Fruit fly (Drosophila melanogaster) whole organism, embryonic: ENCODE measurements around the gene dls.

ENCODE experiments used
- Atf-2 ChIP-seq: fragments of 200-800 bp; sonication (Bioruptor generic); optimal IDR thresholded peaks from 2 replicates; lab custom pipeline; 2016; ENCODE audit warnings: missing biosample characterization, missing genetic modification characterization
- Bgb ChIP-seq: fragments of 200-800 bp; sonication (Bioruptor generic); IDR thresholded peaks from 2 replicates; pipeline ENCODE4 v1.3.6; 2022; ENCODE audit warnings: missing biosample characterization, missing genetic modification characterization; ENCODE audit not compliant: partially characterized antibody
- CG10431 ChIP-seq: fragments of 200-800 bp; sonication (Bioruptor generic); optimal IDR thresholded peaks from 3 replicates; lab custom pipeline; 2018; ENCODE audit warnings: missing biosample characterization, mild to moderate bottlenecking, missing genetic modification characterization
- CG10565 ChIP-seq: fragments of 200-800 bp; sonication (Bioruptor generic); optimal IDR thresholded peaks from 3 replicates; lab custom pipeline; 2016; ENCODE audit warnings: missing biosample characterization, mild to moderate bottlenecking, missing genetic modification characterization
- CG10959 ChIP-seq: fragments of 200-800 bp; sonication (Bioruptor generic); IDR thresholded peaks from 2 replicates; pipeline ENCODE4 v1.3.6; 2022; ENCODE audit warnings: missing biosample characterization, missing genetic modification characterization
- CG11695 ChIP-seq: fragments of 200-800 bp; sonication (Bioruptor generic); IDR thresholded peaks from 3 replicates; pipeline ENCODE4 v1.3.6; 2022; ENCODE audit warnings: missing biosample characterization, missing genetic modification characterization
- CG12104 ChIP-seq: fragments of 200-800 bp; sonication (Bioruptor generic); optimal IDR thresholded peaks from 3 replicates; lab custom pipeline; 2016; ENCODE audit warnings: missing biosample characterization, missing genetic modification characterization
- CG14710 ChIP-seq: fragments of 200-800 bp; sonication (Bioruptor generic); optimal IDR thresholded peaks from 3 replicates; lab custom pipeline; 2019; ENCODE audit warnings: missing biosample characterization, mild to moderate bottlenecking, missing genetic modification characterization, moderate library complexity
- CG15601 ChIP-seq: fragments of 200-800 bp; sonication (Bioruptor generic); optimal IDR thresholded peaks from 3 replicates; lab custom pipeline; 2019; ENCODE audit warnings: missing biosample characterization, mild to moderate bottlenecking, missing genetic modification characterization, moderate library complexity
- CG1602 ChIP-seq: fragments of 200-800 bp; sonication (Bioruptor generic); optimal IDR thresholded peaks from 3 replicates; lab custom pipeline; 2016; ENCODE audit warnings: missing biosample characterization, missing genetic modification characterization
- CG1603 ChIP-seq: fragments of 200-800 bp; sonication (Bioruptor generic); optimal IDR thresholded peaks from 2 replicates; lab custom pipeline; 2019; ENCODE audit warnings: missing biosample characterization, mild to moderate bottlenecking, missing genetic modification characterization, moderate library complexity
- CG2875 ChIP-seq: fragments of 200-800 bp; sonication (Bioruptor generic); optimal IDR thresholded peaks from 2 replicates; lab custom pipeline; 2017; ENCODE audit warnings: missing biosample characterization, mild to moderate bottlenecking, missing genetic modification characterization, missing genetic modification reagents
- CG32532 ChIP-seq: fragments of 200-800 bp; sonication (Bioruptor generic); IDR thresholded peaks from 2 replicates; pipeline ENCODE4 v1.3.6; 2022; ENCODE audit warnings: missing biosample characterization, missing genetic modification characterization
- CG34224 ChIP-seq: fragments of 200-800 bp; sonication (Bioruptor generic); IDR thresholded peaks from 3 replicates; pipeline ENCODE4 v1.3.6; 2022; ENCODE audit warnings: missing biosample characterization, missing genetic modification characterization; ENCODE audit not compliant: partially characterized antibody
- CG3995 ChIP-seq: fragments of 200-800 bp; sonication (Bioruptor generic); optimal IDR thresholded peaks from 3 replicates; lab custom pipeline; 2016; ENCODE audit warnings: missing biosample characterization, missing genetic modification characterization
- CG6689 ChIP-seq: fragments of 200-800 bp; sonication (Bioruptor generic); IDR thresholded peaks from 2 replicates; pipeline ENCODE4 v1.3.6; 2022; ENCODE audit warnings: missing biosample characterization, missing genetic modification characterization
- CG7556 ChIP-seq: fragments of 200-800 bp; sonication (Bioruptor generic); optimal IDR thresholded peaks from 2 replicates; lab custom pipeline; 2017; ENCODE audit warnings: missing biosample characterization, mild to moderate bottlenecking, missing genetic modification characterization
- CG7839 ChIP-seq: fragments of 200-800 bp; sonication (Bioruptor generic); optimal IDR thresholded peaks from 3 replicates; lab custom pipeline; 2018; ENCODE audit warnings: missing biosample characterization, mild to moderate bottlenecking, missing genetic modification characterization, moderate library complexity
- CG8478 ChIP-seq: fragments of >200 bp; optimal IDR thresholded peaks from 2 replicates; lab custom pipeline; 2018
- CG8944 ChIP-seq: fragments of 200-800 bp; sonication (Bioruptor generic); optimal IDR thresholded peaks from 3 replicates; lab custom pipeline; 2016; ENCODE audit warnings: missing biosample characterization, missing genetic modification characterization
- CG9797 ChIP-seq: fragments of 200-800 bp; sonication (Bioruptor generic); optimal IDR thresholded peaks from 3 replicates; lab custom pipeline; 2018; ENCODE audit warnings: missing biosample characterization, mild to moderate bottlenecking, missing genetic modification characterization
- CG9817 ChIP-seq: fragments of 200-800 bp; sonication (Bioruptor generic); optimal IDR thresholded peaks from 2 replicates; lab custom pipeline; 2018; ENCODE audit warnings: missing biosample characterization, mild to moderate bottlenecking, missing genetic modification characterization, moderate library complexity
- CTCF ChIP-seq: fragments of 200-800 bp; sonication (Bioruptor generic); optimal IDR thresholded peaks from 2 replicates; lab custom pipeline; 2017; ENCODE audit warnings: missing biosample characterization, mild to moderate bottlenecking, missing genetic modification characterization, moderate library complexity
- Drgx ChIP-seq: fragments of 200-800 bp; sonication (Bioruptor generic); IDR thresholded peaks from 2 replicates; pipeline ENCODE4 v1.3.6; 2022; ENCODE audit warnings: missing biosample characterization, missing genetic modification characterization
- Eip74EF ChIP-seq, 2 experiments: fragments of 200-800 bp in 1 of 2; fragments of >200 bp in 1 of 2; sonication (Bioruptor generic) in 1 of 2; optimal IDR thresholded peaks; 2 replicates each; lab custom pipeline; 2017 to 2019; ENCODE audit warnings: missing biosample characterization in 2 of 2, missing genetic modification characterization in 2 of 2, mild to moderate bottlenecking in 1 of 2, moderate library complexity in 1 of 2
- Hr3 ChIP-seq: fragments of 200-800 bp; sonication (Bioruptor generic); optimal IDR thresholded peaks from 3 replicates; lab custom pipeline; 2016; ENCODE audit warnings: missing biosample characterization, missing genetic modification characterization
- Kr ChIP-seq: fragments of 200-800 bp; sonication (Bioruptor generic); optimal IDR thresholded peaks from 2 replicates; lab custom pipeline; 2017; ENCODE audit warnings: missing biosample characterization, mild to moderate bottlenecking, missing genetic modification characterization
- Lim3 ChIP-seq: fragments of 200-800 bp; sonication (Bioruptor generic); IDR thresholded peaks from 2 replicates; pipeline ENCODE4 v1.3.6; 2022; ENCODE audit warnings: missing biosample characterization, missing genetic modification characterization
- Lpt ChIP-seq: fragments of >200 bp; optimal IDR thresholded peaks from 2 replicates; lab custom pipeline; 2018; ENCODE audit warnings: missing biosample characterization, missing genetic modification characterization
- MBD-R2 ChIP-seq: fragments of 200-800 bp; sonication (Bioruptor generic); IDR thresholded peaks from 2 replicates; pipeline ENCODE4 v1.3.6; 2022; ENCODE audit warnings: missing biosample characterization, missing genetic modification characterization
- Med ChIP-seq: fragments of 200-800 bp; sonication (Bioruptor generic); peaks from one replicate; lab custom pipeline; 2016; ENCODE audit warnings: missing biosample characterization, missing genetic modification characterization, mild to moderate bottlenecking, inconsistent platforms, moderate library complexity
- Nf-YB ChIP-seq: fragments of 200-800 bp; sonication (Bioruptor generic); optimal IDR thresholded peaks from 3 replicates; lab custom pipeline; 2019; ENCODE audit warnings: missing biosample characterization, mild to moderate bottlenecking, missing genetic modification characterization, moderate library complexity
- Optix ChIP-seq: fragments of 200-800 bp; sonication (Bioruptor generic); IDR thresholded peaks from 3 replicates; pipeline ENCODE4 v1.3.6; 2022; ENCODE audit warnings: missing biosample characterization, missing genetic modification characterization
- Rfx ChIP-seq: fragments of 200-800 bp; sonication (Bioruptor generic); IDR thresholded peaks from 2 replicates; pipeline ENCODE4 v1.3.6; 2022; ENCODE audit warnings: missing biosample characterization, missing genetic modification characterization
- Sox102F ChIP-seq: fragments of 200-800 bp; sonication (Bioruptor generic); optimal IDR thresholded peaks from 2 replicates; lab custom pipeline; 2018; ENCODE audit warnings: missing biosample characterization, mild to moderate bottlenecking, missing genetic modification characterization, moderate library complexity
- ato ChIP-seq: fragments of 200-800 bp; sonication (Bioruptor generic); IDR thresholded peaks from 2 replicates; pipeline ENCODE4 v1.3.6; 2022; ENCODE audit warnings: missing biosample characterization, missing genetic modification characterization; ENCODE audit not compliant: partially characterized antibody
- cad ChIP-seq: fragments of >200 bp; optimal IDR thresholded peaks from 2 replicates; lab custom pipeline; 2017; ENCODE audit warnings: missing biosample characterization, missing genetic modification characterization
- cas ChIP-seq: fragments of 200-800 bp; sonication (Bioruptor generic); IDR thresholded peaks from 2 replicates; pipeline ENCODE4 v1.3.6; 2022; ENCODE audit warnings: missing biosample characterization, missing genetic modification characterization
- dati ChIP-seq: fragments of 200-800 bp; sonication (Bioruptor generic); IDR thresholded peaks from 2 replicates; pipeline ENCODE4 v1.3.6; 2022; ENCODE audit warnings: missing biosample characterization, missing genetic modification characterization
- emc ChIP-seq: fragments of 200-800 bp; sonication (Bioruptor generic); optimal IDR thresholded peaks from 2 replicates; lab custom pipeline; 2016; ENCODE audit warnings: missing biosample characterization, missing genetic modification characterization
- grn ChIP-seq: fragments of 200-800 bp; sonication (Bioruptor generic); optimal IDR thresholded peaks from 3 replicates; lab custom pipeline; 2017; ENCODE audit warnings: missing biosample characterization, missing genetic modification characterization
- gro ChIP-seq: fragments of 200-800 bp; sonication (Bioruptor generic); optimal IDR thresholded peaks from 2 replicates; lab custom pipeline; 2016; ENCODE audit warnings: missing biosample characterization, missing genetic modification characterization
- lov ChIP-seq, 2 experiments: fragments of 200-800 bp in 1 of 2; fragments of >200 bp in 1 of 2; sonication (Bioruptor generic) in 1 of 2; IDR thresholded peaks in 1 of 2; optimal IDR thresholded peaks in 1 of 2; 2 replicates in 1 of 2; 3 replicates in 1 of 2; pipeline versions ENCODE4 v1.3.6 to Lab custom; 2017 to 2022; ENCODE audit warnings: missing biosample characterization in 1 of 2, missing genetic modification characterization in 1 of 2
- ro ChIP-seq: fragments of 200-800 bp; sonication (Bioruptor generic); IDR thresholded peaks from 2 replicates; pipeline ENCODE4 v1.3.6; 2022; ENCODE audit warnings: missing biosample characterization, missing genetic modification characterization
- salm ChIP-seq: fragments of 200-800 bp; sonication (Bioruptor generic); optimal IDR thresholded peaks from 2 replicates; lab custom pipeline; 2018; ENCODE audit warnings: missing biosample characterization, mild to moderate bottlenecking, missing genetic modification characterization
- sens ChIP-seq: fragments of 200-800 bp; sonication (Bioruptor generic); peaks from one replicate; lab custom pipeline; 2016; ENCODE audit warnings: missing biosample characterization, missing genetic modification characterization
- stc ChIP-seq: fragments of 200-800 bp; sonication (Bioruptor generic); IDR thresholded peaks from 2 replicates; pipeline ENCODE4 v1.3.6; 2022; ENCODE audit warnings: missing biosample characterization, missing genetic modification characterization
- sug ChIP-seq: fragments of 200-800 bp; optimal IDR thresholded peaks from 2 replicates; lab custom pipeline; 2019; ENCODE audit warnings: missing biosample characterization, mild to moderate bottlenecking, missing genetic modification characterization, moderate library complexity
- tna ChIP-seq: fragments of 200-800 bp; sonication (Bioruptor generic); IDR thresholded peaks from 2 replicates; pipeline ENCODE4 v1.3.6; 2022; ENCODE audit warnings: missing biosample characterization, missing genetic modification characterization; ENCODE audit not compliant: partially characterized antibody
- unpg ChIP-seq: fragments of 200-800 bp; sonication (Bioruptor generic); optimal IDR thresholded peaks from 3 replicates; lab custom pipeline; 2018; ENCODE audit warnings: missing biosample characterization, mild to moderate bottlenecking, missing genetic modification characterization, moderate library complexity

dls gene

DNA sequence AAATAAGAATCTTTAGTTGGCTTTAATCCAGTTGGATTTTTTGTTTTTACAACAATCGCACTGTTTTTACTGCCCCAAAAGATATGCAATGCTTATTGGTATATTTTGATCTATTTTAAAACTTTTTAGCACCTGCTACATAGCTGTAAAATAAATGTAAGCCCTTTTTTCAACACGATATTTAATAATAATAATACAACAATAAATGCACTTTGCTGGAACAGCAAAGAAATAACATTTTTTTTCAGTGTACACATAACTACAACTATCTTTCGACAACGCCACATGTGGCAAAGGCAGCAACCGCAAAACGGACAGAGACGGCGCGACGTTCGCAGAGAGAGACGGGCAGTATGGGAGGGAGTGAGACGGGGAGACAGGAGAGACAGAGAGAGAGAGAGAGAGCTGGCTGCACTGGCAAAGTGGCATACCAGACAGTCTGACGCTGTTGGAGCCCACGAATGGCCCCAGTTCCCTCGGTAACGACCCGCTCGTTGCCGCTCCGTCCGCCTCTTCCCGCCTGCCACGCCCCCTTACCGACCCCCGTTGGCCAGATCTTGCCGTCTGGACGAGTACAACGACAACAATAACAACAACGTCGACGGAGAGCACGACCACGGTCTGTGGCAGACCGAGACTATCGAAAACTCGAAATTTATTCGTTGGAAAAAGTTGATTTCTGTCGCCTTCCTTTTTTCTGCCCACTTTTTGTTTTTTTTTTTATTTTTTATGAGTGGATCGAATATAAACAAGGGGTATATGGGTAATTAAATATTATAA is 10.2 kb downstream of the dls start (continued):
- no peak for TF ChIP-seq Med (GFP tag; lab: Kevin White, UChicago)
- TF ChIP-seq Lim3 (GFP tag; lab: Robert Waterston, UW) = no peak
- TF ChIP-seq lov (optimal IDR thresholded peaks at IDR 0.05; lab: Kevin White, UChicago) = no peak
- TF ChIP-seq lov (GFP tag; IDR thresholded peaks at IDR 0.05; lab: Robert Waterston, UW) = no peak
- peak; percentile 34 for TF ChIP-seq CG14710
- TF ChIP-seq cad (GFP tag; lab: Kevin White, UChicago) = no peak
- TF ChIP-seq CG1603 (tag; lab: Kevin White, UChicago) = no peak
- TF ChIP-seq CG8478 = peak; percentile 51
- no peak for TF ChIP-seq CG34224 (GFP tag; lab: Robert Waterston, UW)
- TF ChIP-seq CG11695 (GFP tag; lab: Robert Waterston, UW) = no peak
- TF ChIP-seq cas (GFP tag; lab: Robert Waterston, UW) = no peak
- TF ChIP-seq CG6689 = peak; percentile 10; the same call in 1 of the 2 replicates
- peak; percentile 54 for TF ChIP-seq Drgx (GFP tag; lab: Robert Waterston, UW)
- TF ChIP-seq salm (tag; lab: Kevin White, UChicago) = no peak
- TF ChIP-seq Lpt (GFP tag; lab: Kevin White, UChicago) = no peak
- TF ChIP-seq CG32532 (GFP tag; lab: Robert Waterston, UW) = 0 out of 2 replicates have a peak, but pooled peaks have one; percentile 30
- no peak for TF ChIP-seq CG10565 (GFP tag; lab: Kevin White, UChicago)
- TF ChIP-seq CG3995 = no peak
- TF ChIP-seq CG12104 (GFP tag; lab: Kevin White, UChicago) = no peak
- peak; percentile 17 for TF ChIP-seq CG7839 (tag; lab: Kevin White, UChicago)
- TF ChIP-seq ato = 0 out of 2 replicates have a peak, but pooled peaks have one; percentile 27
- no peak for TF ChIP-seq grn (GFP tag; lab: Kevin White, UChicago)
- TF ChIP-seq ro (GFP tag; lab: Robert Waterston, UW) = no peak
- TF ChIP-seq tna (GFP tag; lab: Robert Waterston, UW) = no peak
- TF ChIP-seq dati (GFP tag; lab: Robert Waterston, UW) = no peak
- TF ChIP-seq CG10431 = no peak
- no peak for TF ChIP-seq stc
- TF ChIP-seq Optix (GFP tag; lab: Robert Waterston, UW) = 0 out of 3 replicates have a peak, but pooled peaks have one; percentile 7
- TF ChIP-seq sug = no peak
- no peak for TF ChIP-seq Rfx (GFP tag; lab: Robert Waterston, UW)
- peak; percentile 36 for TF ChIP-seq Sox102F
- TF ChIP-seq gro = no peak
- no peak for TF ChIP-seq CG9817 (tag; lab: Kevin White, UChicago)
- TF ChIP-seq CG1602 (GFP tag; lab: Kevin White, UChicago) = no peak
- TF ChIP-seq CG7556 (GFP tag; lab: Kevin White, UChicago) = peak; percentile 56
- no peak for TF ChIP-seq CG15601 (tag; lab: Kevin White, UChicago)
- peak; percentile 43 for TF ChIP-seq sens
- TF ChIP-seq Eip74EF (GFP tag; optimal IDR thresholded peaks at IDR 0.05; lab: Kevin White, UChicago) = no peak
- peak; percentile 12 for TF ChIP-seq Hr3 (GFP tag; lab: Kevin White, UChicago)
- TF ChIP-seq Nf-YB (GFP tag; lab: Kevin White, UChicago) = no peak
- no peak for TF ChIP-seq emc (GFP tag; lab: Kevin White, UChicago)
- TF ChIP-seq CG10959 = no peak
- no peak for TF ChIP-seq CG2875 (GFP tag; lab: Kevin White, UChicago)
- no peak for TF ChIP-seq Kr (GFP tag; lab: Kevin White, UChicago)
- TF ChIP-seq CG9797 (GFP tag; lab: Kevin White, UChicago) = no peak
- no peak for TF ChIP-seq Bgb (GFP tag; lab: Robert Waterston, UW)
- TF ChIP-seq CG8944 (GFP tag; lab: Kevin White, UChicago) = no peak
- TF ChIP-seq Atf-2 (GFP tag; lab: Kevin White, UChicago) = no peak
- TF ChIP-seq MBD-R2 (GFP tag; lab: Robert Waterston, UW) = 0 out of 2 replicates have a peak, but pooled peaks have one; percentile 6
- no peak for TF ChIP-seq CTCF (GFP tag; lab: Kevin White, UChicago)
- peak; percentile 19 for TF ChIP-seq unpg
